Fruit fly (Drosophila melanogaster) whole organism, embryonic: ENCODE data around the gene CG8507.

Experiments used
- Ada2b ChIP-seq: fragments of 200-800 bp; sonication (Bioruptor generic); IDR thresholded peaks from 2 replicates; pipeline ENCODE4 v1.3.6; 2022; ENCODE audit warnings: missing biosample characterization, missing genetic modification characterization
- C15 ChIP-seq: fragments of 200-800 bp; sonication (Bioruptor generic); IDR thresholded peaks from 3 replicates; pipeline ENCODE4 v1.3.6; 2022; ENCODE audit warnings: missing biosample characterization, missing genetic modification characterization
- CG10543 ChIP-seq: fragments of 200-800 bp; sonication (Bioruptor generic); optimal IDR thresholded peaks from 3 replicates; lab custom pipeline; 2017; ENCODE audit warnings: missing biosample characterization, mild to moderate bottlenecking, missing genetic modification characterization, moderate library complexity
- CG12104 ChIP-seq: fragments of 200-800 bp; sonication (Bioruptor generic); optimal IDR thresholded peaks from 3 replicates; lab custom pipeline; 2016; ENCODE audit warnings: missing biosample characterization, missing genetic modification characterization
- CG12155 ChIP-seq: fragments of 200-800 bp; sonication (Bioruptor generic); optimal IDR thresholded peaks from 3 replicates; lab custom pipeline; 2016; ENCODE audit warnings: missing biosample characterization, missing genetic modification characterization
- CG12659 ChIP-seq: fragments of 200-800 bp; sonication (Bioruptor generic); optimal IDR thresholded peaks from 3 replicates; lab custom pipeline; 2017; ENCODE audit warnings: mild to moderate bottlenecking, missing biosample characterization, missing genetic modification reagents, missing genetic modification characterization
- CG14014 ChIP-seq: fragments of 200-800 bp; sonication (Bioruptor generic); IDR thresholded peaks from 2 replicates; pipeline ENCODE4 v1.3.6; 2022; ENCODE audit warnings: missing biosample characterization, missing genetic modification characterization
- CG14441 ChIP-seq: fragments of 200-800 bp; sonication (Bioruptor generic); IDR thresholded peaks from 2 replicates; pipeline ENCODE4 v1.3.6; 2022; ENCODE audit warnings: missing biosample characterization, missing genetic modification characterization
- CG17612 ChIP-seq: fragments of 200-800 bp; sonication (Bioruptor generic); IDR thresholded peaks from 2 replicates; pipeline ENCODE4 v1.3.6; 2022; ENCODE audit warnings: missing biosample characterization, missing genetic modification characterization
- CG2116 ChIP-seq: fragments of 200-800 bp; sonication (Bioruptor generic); optimal IDR thresholded peaks from 3 replicates; lab custom pipeline; 2018; ENCODE audit warnings: missing biosample characterization, mild to moderate bottlenecking, missing genetic modification characterization
- CG3065 ChIP-seq: fragments of 200-800 bp; sonication (Bioruptor generic); optimal IDR thresholded peaks from 2 replicates; lab custom pipeline; 2016; ENCODE audit warnings: missing biosample characterization, missing genetic modification characterization
- CG31441 ChIP-seq: fragments of 200-800 bp; sonication (Bioruptor generic); IDR thresholded peaks from 2 replicates; pipeline ENCODE4 v1.3.6; 2022; ENCODE audit warnings: missing biosample characterization, missing genetic modification characterization
- CG32767 ChIP-seq: fragments of 200-800 bp; sonication (Bioruptor generic); IDR thresholded peaks from 2 replicates; pipeline ENCODE4 v1.3.6; 2022; ENCODE audit warnings: missing biosample characterization, missing genetic modification characterization
- CG6254 ChIP-seq: fragments of 200-800 bp; sonication (Bioruptor generic); optimal IDR thresholded peaks from 3 replicates; lab custom pipeline; 2017; ENCODE audit warnings: mild to moderate bottlenecking, missing biosample characterization, missing genetic modification reagents, missing genetic modification characterization
- CG6813 ChIP-seq: fragments of 200-800 bp; sonication (Bioruptor generic); optimal IDR thresholded peaks from 2 replicates; lab custom pipeline; 2017; ENCODE audit warnings: missing biosample characterization, missing genetic modification characterization, mild to moderate bottlenecking, moderate library complexity, missing genetic modification reagents
- CG8290 ChIP-seq, 3 experiments: fragments of 200-800 bp; sonication (Bioruptor generic); optimal IDR thresholded peaks; 2 replicates each; lab custom pipeline; 2016 to 2019; ENCODE audit warnings: missing biosample characterization in 3 of 3, missing genetic modification characterization in 3 of 3, mild to moderate bottlenecking in 2 of 3, moderate library complexity in 1 of 3
- CkIIα-i1 ChIP-seq: fragments of 200-800 bp; sonication (Bioruptor generic); IDR thresholded peaks from 2 replicates; pipeline ENCODE4 v1.3.6; 2022; ENCODE audit warnings: missing biosample characterization, missing genetic modification characterization
- CoRest ChIP-seq: fragments of 200-800 bp; sonication (Bioruptor generic); optimal IDR thresholded peaks from 3 replicates; lab custom pipeline; 2018; ENCODE audit warnings: missing biosample characterization, mild to moderate bottlenecking, missing genetic modification characterization, moderate library complexity
- Deaf1 ChIP-seq: fragments of 200-800 bp; optimal IDR thresholded peaks from 3 replicates; lab custom pipeline; 2019; ENCODE audit warnings: missing biosample characterization, mild to moderate bottlenecking, missing genetic modification characterization, moderate library complexity
- Hr78 ChIP-seq, 2 experiments: fragments of 200-800 bp in 1 of 2; fragments of >200 bp in 1 of 2; sonication (Bioruptor generic) in 1 of 2; optimal IDR thresholded peaks; 2 replicates each; lab custom pipeline; 2017 to 2019; ENCODE audit warnings: missing biosample characterization in 2 of 2, missing genetic modification characterization in 2 of 2, mild to moderate bottlenecking in 1 of 2, moderate library complexity in 1 of 2
- Lim3 ChIP-seq: fragments of 200-800 bp; sonication (Bioruptor generic); IDR thresholded peaks from 2 replicates; pipeline ENCODE4 v1.3.6; 2022; ENCODE audit warnings: missing biosample characterization, missing genetic modification characterization
- NK7.1 ChIP-seq: fragments of 200-800 bp; sonication (Bioruptor generic); optimal IDR thresholded peaks from 3 replicates; lab custom pipeline; 2016; ENCODE audit warnings: missing biosample characterization, missing genetic modification characterization
- Nf-YB ChIP-seq: fragments of 200-800 bp; sonication (Bioruptor generic); optimal IDR thresholded peaks from 3 replicates; lab custom pipeline; 2019; ENCODE audit warnings: missing biosample characterization, mild to moderate bottlenecking, missing genetic modification characterization, moderate library complexity
- Ptx1 ChIP-seq: fragments of 200-800 bp; sonication (Bioruptor generic); IDR thresholded peaks from 2 replicates; pipeline ENCODE4 v1.3.6; 2022; ENCODE audit warnings: missing biosample characterization, missing genetic modification characterization
- Rfx ChIP-seq: fragments of 200-800 bp; sonication (Bioruptor generic); IDR thresholded peaks from 2 replicates; pipeline ENCODE4 v1.3.6; 2022; ENCODE audit warnings: missing biosample characterization, missing genetic modification characterization
- Xbp1 ChIP-seq: fragments of 200-800 bp; sonication (Bioruptor generic); optimal IDR thresholded peaks from 3 replicates; lab custom pipeline; 2016; ENCODE audit warnings: missing biosample characterization, mild to moderate bottlenecking, missing genetic modification characterization
- bab2 ChIP-seq: fragments of 200-800 bp; sonication (Bioruptor generic); optimal IDR thresholded peaks from 2 replicates; lab custom pipeline; 2016; ENCODE audit warnings: missing biosample characterization, missing genetic modification characterization
- bowl ChIP-seq: fragments of 200-800 bp; sonication (Bioruptor generic); IDR thresholded peaks from 2 replicates; pipeline ENCODE4 v1.3.6; 2022; ENCODE audit warnings: missing biosample characterization, missing genetic modification characterization
- croc ChIP-seq: fragments of 200-800 bp; sonication (Bioruptor generic); conservative IDR thresholded peaks from 3 replicates; pipeline ENCODE4 v1.3.6; 2022; ENCODE audit warnings: missing biosample characterization, missing genetic modification characterization
- dati ChIP-seq: fragments of 200-800 bp; sonication (Bioruptor generic); IDR thresholded peaks from 2 replicates; pipeline ENCODE4 v1.3.6; 2022; ENCODE audit warnings: missing biosample characterization, missing genetic modification characterization
- ems ChIP-seq: fragments of 200-800 bp; sonication (Bioruptor generic); optimal IDR thresholded peaks from 3 replicates; lab custom pipeline; 2016; ENCODE audit warnings: missing biosample characterization, missing genetic modification characterization
- eve ChIP-seq, 2 experiments: fragments of >200 bp; optimal IDR thresholded peaks; 2 replicates each; lab custom pipeline; 2017; ENCODE audit warnings: missing biosample characterization in 2 of 2, missing genetic modification characterization in 2 of 2
- gce ChIP-seq: fragments of 200-800 bp; sonication (Bioruptor generic); IDR thresholded peaks from 3 replicates; pipeline ENCODE4 v1.3.6; 2022; ENCODE audit warnings: missing biosample characterization, missing genetic modification characterization
- gcm2 ChIP-seq: fragments of 200-800 bp; sonication (Bioruptor generic); optimal IDR thresholded peaks from 2 replicates; lab custom pipeline; 2016; ENCODE audit warnings: missing biosample characterization, missing genetic modification characterization
- gfzf ChIP-seq: fragments of 200-800 bp; sonication (Bioruptor generic); optimal IDR thresholded peaks from 2 replicates; lab custom pipeline; 2016; ENCODE audit warnings: missing biosample characterization, mild to moderate bottlenecking, missing genetic modification characterization, moderate library complexity
- ind ChIP-seq: fragments of 200-800 bp; sonication (Bioruptor generic); optimal IDR thresholded peaks from 3 replicates; lab custom pipeline; 2016; ENCODE audit warnings: missing biosample characterization, missing genetic modification characterization
- ken ChIP-seq: fragments of 200-800 bp; sonication (Bioruptor generic); IDR thresholded peaks from 3 replicates; pipeline ENCODE4 v1.3.6; 2022; ENCODE audit warnings: missing biosample characterization, missing genetic modification characterization
- kni ChIP-seq: fragments of 200-800 bp; sonication (Bioruptor generic); optimal IDR thresholded peaks from 3 replicates; lab custom pipeline; 2017; ENCODE audit warnings: mild to moderate bottlenecking, missing biosample characterization, missing genetic modification reagents, missing genetic modification characterization
- lmd ChIP-seq: fragments of 200-800 bp; sonication (Bioruptor generic); IDR thresholded peaks from 2 replicates; pipeline ENCODE4 v1.3.6; 2022; ENCODE audit warnings: missing biosample characterization, missing genetic modification characterization
- lola ChIP-seq, 3 experiments: fragments of >200 bp in 2 of 3; fragments of 200-800 bp in 1 of 3; sonication (Bioruptor generic) in 1 of 3; optimal IDR thresholded peaks; 2 replicates each; lab custom pipeline; 2017 to 2019; ENCODE audit warnings: missing biosample characterization in 3 of 3, missing genetic modification characterization in 3 of 3, mild to moderate bottlenecking in 1 of 3, moderate library complexity in 1 of 3
- peb ChIP-seq: fragments of 200-800 bp; sonication (Bioruptor generic); IDR thresholded peaks from 2 replicates; pipeline ENCODE4 v1.3.6; 2022; ENCODE audit warnings: missing biosample characterization, missing genetic modification characterization
- salm ChIP-seq: fragments of 200-800 bp; sonication (Bioruptor generic); optimal IDR thresholded peaks from 2 replicates; lab custom pipeline; 2018; ENCODE audit warnings: missing biosample characterization, mild to moderate bottlenecking, missing genetic modification characterization
- scrt ChIP-seq: fragments of 200-800 bp; sonication (Bioruptor generic); optimal IDR thresholded peaks from 2 replicates; lab custom pipeline; 2018; ENCODE audit warnings: missing biosample characterization, mild to moderate bottlenecking, missing genetic modification characterization, moderate library complexity
- sens ChIP-seq: fragments of 200-800 bp; sonication (Bioruptor generic); peaks from one replicate; lab custom pipeline; 2016; ENCODE audit warnings: missing biosample characterization, missing genetic modification characterization
- ssp ChIP-seq: fragments of 200-800 bp; sonication (Bioruptor generic); IDR thresholded peaks from 2 replicates; pipeline ENCODE4 v1.3.6; 2022; ENCODE audit warnings: missing biosample characterization, missing genetic modification characterization
- tgo ChIP-seq: fragments of 200-800 bp; sonication (Bioruptor generic); IDR thresholded peaks from 3 replicates; pipeline ENCODE4 v1.3.6; 2022; ENCODE audit warnings: missing biosample characterization, missing genetic modification characterization
- tup ChIP-seq: fragments of 200-800 bp; sonication (Bioruptor generic); optimal IDR thresholded peaks from 2 replicates; lab custom pipeline; 2016; ENCODE audit warnings: missing biosample characterization, mild to moderate bottlenecking, missing genetic modification characterization, moderate library complexity
- twi ChIP-seq: fragments of 200-800 bp; optimal IDR thresholded peaks from 2 replicates; lab custom pipeline; 2019; ENCODE audit warnings: missing biosample characterization, mild to moderate bottlenecking, missing genetic modification characterization, moderate library complexity
- wor ChIP-seq: fragments of 200-800 bp; sonication (Bioruptor generic); IDR thresholded peaks from 2 replicates; pipeline ENCODE4 v1.3.6; 2022; ENCODE audit warnings: missing biosample characterization, missing genetic modification characterization
- z ChIP-seq: fragments of 200-800 bp; sonication (Bioruptor generic); IDR thresholded peaks from 3 replicates; pipeline ENCODE4 v1.3.6; 2022; ENCODE audit warnings: missing biosample characterization, missing genetic modification characterization

The CG8507 gene

dm6 chr3R:9759360-9760191 is 31.7 kb upstream of the CG8507 start, which contains the start of gene Mpi (continued):
- TF ChIP-seq z (GFP tag; lab: Robert Waterston, UW) (no peak), kni (GFP tag; lab: Kevin White, UChicago) (no peak), CG10543 (peak; percentile 25), CG12155 (no peak), Ada2b (no peak), Nf-YB (no peak), CG12659 (GFP tag; lab: Kevin White, UChicago) (peak; percentile 62), Hr78 (GFP tag; optimal IDR thresholded peaks at IDR 0.05; lab: Kevin White, UChicago) (peak in 1 of 2 experiments; percentile 84), dati (GFP tag; lab: Robert Waterston, UW) (no peak), ssp (GFP tag; lab: Robert Waterston, UW) (peak; percentile 16; the same call in 1 of the 2 replicates), NK7.1 (GFP tag; lab: Kevin White, UChicago) (no peak), gcm2 (GFP tag; lab: Kevin White, UChicago) (no peak), CG3065 (GFP tag; lab: Kevin White, UChicago) (no peak), lmd (GFP tag; lab: Robert Waterston, UW) (peak; percentile 17; the same call in 1 of the 2 replicates), tup (GFP tag; lab: Kevin White, UChicago) (no peak), wor (GFP tag; lab: Robert Waterston, UW) (no peak), twi (tag; lab: Kevin White, UChicago) (no peak), CG31441 (GFP tag; lab: Robert Waterston, UW) (no peak), C15 (GFP tag; lab: Robert Waterston, UW) (no peak), bowl (GFP tag; lab: Robert Waterston, UW) (no peak), ken (no peak), gfzf (peak; percentile 39), CkIIα-i1 (GFP tag; lab: Robert Waterston, UW) (no peak), CG8290 (GFP tag; optimal IDR thresholded peaks at IDR 0.05; lab: Kevin White, UChicago) (no peak), CG8290 (tag; optimal IDR thresholded peaks at IDR 0.05; lab: Kevin White, UChicago) (no peak), ems (peak; percentile 23), CoRest (tag; lab: Kevin White, UChicago) (peak; percentile 40), Xbp1 (GFP tag; lab: Kevin White, UChicago) (no peak), salm (tag; lab: Kevin White, UChicago) (peak; percentile 41), CG17612 (no peak), CG6254 (GFP tag; lab: Kevin White, UChicago) (no peak), CG14441 (GFP tag; lab: Robert Waterston, UW) (no peak), sens (GFP tag; lab: Kevin White, UChicago) (peak; percentile 81), CG32767 (GFP tag; lab: Robert Waterston, UW) (no peak), CG6813 (GFP tag; lab: Kevin White, UChicago) (no peak), Ptx1 (no peak), Deaf1 (tag; lab: Kevin White, UChicago) (no peak), bab2 (GFP tag; lab: Kevin White, UChicago) (no peak), CG12104 (GFP tag; lab: Kevin White, UChicago) (no peak), Lim3 (GFP tag; lab: Robert Waterston, UW) (no peak), CG2116 (peak; percentile 66), ind (GFP tag; lab: Kevin White, UChicago) (peak; percentile 7), Rfx (GFP tag; lab: Robert Waterston, UW) (peak; percentile 43), tgo (no peak), CG14014 (GFP tag; lab: Robert Waterston, UW) (0 out of 2 replicates have a peak, but pooled peaks have one; percentile 22), scrt (GFP tag; lab: Kevin White, UChicago) (no peak), lola (GFP tag; optimal IDR thresholded peaks at IDR 0.05; lab: Kevin White, UChicago) (peak in 1 of 3 experiments; percentile 44), gce (no peak), peb (GFP tag; lab: Robert Waterston, UW) (no peak), eve (GFP tag; optimal IDR thresholded peaks at IDR 0.05; lab: Kevin White, UChicago) (no peak), croc (GFP tag; lab: Robert Waterston, UW) (no peak)
